Fruit fly (Drosophila melanogaster) whole organism, embryonic: ENCODE data around the gene Usp30.
A peak's percentile ranks its signal among the peaks of the same experiment; 100 is the strongest.

Experiments used
- Awh ChIP-seq: fragments of 200-800 bp; sonication (Bioruptor generic); IDR thresholded peaks from 2 replicates; pipeline ENCODE4, ENCODE4 v1.3.6; 2022; ENCODE audit warnings: missing biosample characterization, missing genetic modification characterization
- CG10274 ChIP-seq: fragments of 200-800 bp; sonication (Bioruptor generic); optimal IDR thresholded peaks from 3 replicates; lab custom pipeline; 2017; ENCODE audit warnings: missing biosample characterization, mild to moderate bottlenecking, missing genetic modification characterization
- CG12769 ChIP-seq: fragments of 200-800 bp; sonication (Bioruptor generic); optimal IDR thresholded peaks from 2 replicates; lab custom pipeline; 2019; ENCODE audit warnings: missing biosample characterization, mild to moderate bottlenecking, missing genetic modification characterization, moderate library complexity
- CG13894 ChIP-seq: fragments of 200-800 bp; sonication (Bioruptor generic); optimal IDR thresholded peaks from 3 replicates; lab custom pipeline; 2018; ENCODE audit warnings: missing biosample characterization, mild to moderate bottlenecking, missing genetic modification characterization, moderate library complexity
- CG14710 ChIP-seq: fragments of 200-800 bp; sonication (Bioruptor generic); optimal IDR thresholded peaks from 3 replicates; lab custom pipeline; 2019; ENCODE audit warnings: missing biosample characterization, mild to moderate bottlenecking, missing genetic modification characterization, moderate library complexity
- CG1602 ChIP-seq: fragments of 200-800 bp; sonication (Bioruptor generic); optimal IDR thresholded peaks from 3 replicates; lab custom pipeline; 2016; ENCODE audit warnings: missing biosample characterization, missing genetic modification characterization
- CG17568 ChIP-seq: fragments of 200-800 bp; sonication (Bioruptor generic); optimal IDR thresholded peaks from 2 replicates; lab custom pipeline; 2018; ENCODE audit warnings: missing biosample characterization, mild to moderate bottlenecking, missing genetic modification characterization, moderate library complexity
- CG18011 ChIP-seq: fragments of 200-800 bp; sonication (Bioruptor generic); optimal IDR thresholded peaks from 2 replicates; lab custom pipeline; 2017; ENCODE audit warnings: missing biosample characterization, missing genetic modification characterization, mild to moderate bottlenecking, moderate library complexity, missing genotype
- CG18619 ChIP-seq: fragments of 200-800 bp; sonication (Bioruptor generic); optimal IDR thresholded peaks from 3 replicates; lab custom pipeline; 2017; ENCODE audit warnings: missing biosample characterization, mild to moderate bottlenecking, missing genetic modification characterization
- CG30403 ChIP-seq: fragments of 200-800 bp; sonication (Bioruptor generic); optimal IDR thresholded peaks from 3 replicates; lab custom pipeline; 2016; ENCODE audit warnings: missing biosample characterization, missing genetic modification characterization
- CG32772 ChIP-seq: fragments of 200-800 bp; sonication (Bioruptor generic); IDR thresholded peaks from 2 replicates; pipeline ENCODE4 v1.3.6; 2022; ENCODE audit warnings: missing biosample characterization, missing genetic modification characterization
- CG4617 ChIP-seq: fragments of 200-800 bp; sonication (Bioruptor generic); optimal IDR thresholded peaks from 3 replicates; lab custom pipeline; 2016; ENCODE audit warnings: missing biosample characterization, missing genetic modification characterization, borderline replicate concordance
- CG4730 ChIP-seq: fragments of 200-800 bp; sonication (Bioruptor generic); IDR thresholded peaks from 2 replicates; pipeline ENCODE4 v1.3.6; 2022; ENCODE audit warnings: missing biosample characterization, missing genetic modification characterization
- CG8290 ChIP-seq, 3 experiments: fragments of 200-800 bp; sonication (Bioruptor generic); optimal IDR thresholded peaks; 2 replicates each; lab custom pipeline; 2016 to 2019; ENCODE audit warnings: missing biosample characterization in 3 of 3, missing genetic modification characterization in 3 of 3, mild to moderate bottlenecking in 2 of 3, moderate library complexity in 1 of 3
- CG9932 ChIP-seq: fragments of 200-800 bp; sonication (Bioruptor generic); IDR thresholded peaks from 2 replicates; pipeline ENCODE4 v1.3.6; 2022; ENCODE audit warnings: missing biosample characterization, missing genetic modification characterization
- CTCF ChIP-seq: fragments of 200-800 bp; sonication (Bioruptor generic); optimal IDR thresholded peaks from 2 replicates; lab custom pipeline; 2017; ENCODE audit warnings: missing biosample characterization, mild to moderate bottlenecking, missing genetic modification characterization, moderate library complexity
- Dbx ChIP-seq: fragments of 200-800 bp; sonication (Bioruptor generic); IDR thresholded peaks from 3 replicates; pipeline ENCODE4 v1.3.6; 2022; ENCODE audit warnings: missing biosample characterization, missing genetic modification characterization
- Doc3 ChIP-seq: fragments of 200-800 bp; sonication (Bioruptor generic); IDR thresholded peaks from 3 replicates; pipeline ENCODE4 v1.3.6; 2022; ENCODE audit warnings: missing biosample characterization, missing genetic modification characterization; ENCODE audit not compliant: partially characterized antibody
- Dref ChIP-seq: fragments of 200-800 bp; sonication (Bioruptor generic); IDR thresholded peaks from 2 replicates; pipeline ENCODE4 v1.3.6; 2022; ENCODE audit warnings: missing biosample characterization, missing genetic modification characterization
- E2f1 ChIP-seq: fragments of 200-800 bp; sonication (Bioruptor generic); IDR thresholded peaks from 2 replicates; pipeline ENCODE4 v1.3.6; 2022; ENCODE audit warnings: missing biosample characterization, missing genetic modification characterization
- H15 ChIP-seq: fragments of 200-800 bp; sonication (Bioruptor generic); IDR thresholded peaks from 3 replicates; pipeline ENCODE4 v1.3.6; 2022; ENCODE audit warnings: missing biosample characterization, missing genetic modification characterization
- HLH3B ChIP-seq: fragments of 200-800 bp; sonication (Bioruptor generic); IDR thresholded peaks from 2 replicates; pipeline ENCODE4 v1.3.6; 2022; ENCODE audit warnings: missing biosample characterization, missing genetic modification characterization
- Hr3 ChIP-seq: fragments of 200-800 bp; sonication (Bioruptor generic); optimal IDR thresholded peaks from 3 replicates; lab custom pipeline; 2016; ENCODE audit warnings: missing biosample characterization, missing genetic modification characterization
- MBD-R2 ChIP-seq: fragments of 200-800 bp; sonication (Bioruptor generic); IDR thresholded peaks from 2 replicates; pipeline ENCODE4 v1.3.6; 2022; ENCODE audit warnings: missing biosample characterization, missing genetic modification characterization
- Rfx ChIP-seq: fragments of 200-800 bp; sonication (Bioruptor generic); IDR thresholded peaks from 2 replicates; pipeline ENCODE4 v1.3.6; 2022; ENCODE audit warnings: missing biosample characterization, missing genetic modification characterization
- Sox100B ChIP-seq: fragments of 200-800 bp; sonication (Bioruptor generic); optimal IDR thresholded peaks from 3 replicates; lab custom pipeline; 2018; ENCODE audit warnings: missing biosample characterization, mild to moderate bottlenecking, missing genetic modification characterization
- Spps ChIP-seq: fragments of 200-800 bp; sonication (Bioruptor generic); optimal IDR thresholded peaks from 2 replicates; lab custom pipeline; 2018; ENCODE audit warnings: missing biosample characterization, mild to moderate bottlenecking, missing genetic modification characterization
- Ssrp ChIP-seq: fragments of 200-800 bp; sonication (Bioruptor generic); optimal IDR thresholded peaks from 2 replicates; lab custom pipeline; 2018; ENCODE audit warnings: missing biosample characterization, mild to moderate bottlenecking, missing genetic modification characterization, moderate library complexity
- Taf1 ChIP-seq: fragments of 200-800 bp; sonication (Bioruptor generic); IDR thresholded peaks from 2 replicates; pipeline ENCODE4 v1.3.6; 2022; ENCODE audit warnings: missing biosample characterization, missing genetic modification characterization
- Usf ChIP-seq: fragments of 200-800 bp; sonication (Bioruptor generic); optimal IDR thresholded peaks from 2 replicates; lab custom pipeline; 2017; ENCODE audit warnings: missing genotype, missing biosample characterization, missing genetic modification characterization
- ac ChIP-seq: fragments of 200-800 bp; sonication (Bioruptor generic); optimal IDR thresholded peaks from 3 replicates; lab custom pipeline; 2017; ENCODE audit warnings: missing biosample characterization, mild to moderate bottlenecking, missing genetic modification characterization
- bbx ChIP-seq: fragments of 200-800 bp; sonication (Bioruptor generic); IDR thresholded peaks from 2 replicates; pipeline ENCODE4 v1.3.6; 2022; ENCODE audit warnings: missing biosample characterization, missing genetic modification characterization; ENCODE audit not compliant: partially characterized antibody
- cato ChIP-seq: fragments of 200-800 bp; sonication (Bioruptor generic); optimal IDR thresholded peaks from 2 replicates; lab custom pipeline; 2016; ENCODE audit warnings: missing biosample characterization, missing genetic modification characterization, borderline replicate concordance
- caup ChIP-seq: fragments of 200-800 bp; sonication (Bioruptor generic); optimal IDR thresholded peaks from 3 replicates; lab custom pipeline; 2017; ENCODE audit warnings: missing biosample characterization, mild to moderate bottlenecking, missing genetic modification characterization, moderate library complexity; ENCODE audit not compliant: severe bottlenecking
- corto ChIP-seq: fragments of 200-800 bp; sonication (Bioruptor generic); optimal IDR thresholded peaks from 2 replicates; lab custom pipeline; 2016; ENCODE audit warnings: missing biosample characterization, mild to moderate bottlenecking, missing genetic modification characterization, moderate library complexity
- dati ChIP-seq: fragments of 200-800 bp; sonication (Bioruptor generic); IDR thresholded peaks from 2 replicates; pipeline ENCODE4 v1.3.6; 2022; ENCODE audit warnings: missing biosample characterization, missing genetic modification characterization
- disco-r ChIP-seq: fragments of 200-800 bp; sonication (Bioruptor generic); optimal IDR thresholded peaks from 2 replicates; lab custom pipeline; 2016; ENCODE audit warnings: missing biosample characterization, missing genetic modification characterization
- eyg ChIP-seq: fragments of 200-800 bp; sonication (Bioruptor generic); optimal IDR thresholded peaks from 3 replicates; lab custom pipeline; 2016; ENCODE audit warnings: missing biosample characterization, missing genetic modification characterization
- gfzf ChIP-seq: fragments of 200-800 bp; sonication (Bioruptor generic); optimal IDR thresholded peaks from 2 replicates; lab custom pipeline; 2016; ENCODE audit warnings: missing biosample characterization, mild to moderate bottlenecking, missing genetic modification characterization, moderate library complexity
- lov ChIP-seq, 2 experiments: fragments of 200-800 bp in 1 of 2; fragments of >200 bp in 1 of 2; sonication (Bioruptor generic) in 1 of 2; IDR thresholded peaks in 1 of 2; optimal IDR thresholded peaks in 1 of 2; 2 replicates in 1 of 2; 3 replicates in 1 of 2; pipeline versions ENCODE4 v1.3.6 to Lab custom; 2017 to 2022; ENCODE audit warnings: missing biosample characterization in 1 of 2, missing genetic modification characterization in 1 of 2
- mam ChIP-seq: fragments of 200-800 bp; sonication (Bioruptor generic); optimal IDR thresholded peaks from 3 replicates; lab custom pipeline; 2016; ENCODE audit warnings: missing biosample characterization, missing genetic modification characterization
- row ChIP-seq: fragments of 200-800 bp; sonication (Bioruptor generic); IDR thresholded peaks from 3 replicates; pipeline ENCODE4 v1.3.6; 2022; ENCODE audit warnings: missing biosample characterization, missing genetic modification characterization
- sens ChIP-seq: fragments of 200-800 bp; sonication (Bioruptor generic); peaks from one replicate; lab custom pipeline; 2016; ENCODE audit warnings: missing biosample characterization, missing genetic modification characterization
- seq ChIP-seq: fragments of 200-800 bp; sonication (Bioruptor generic); IDR thresholded peaks from 2 replicates; pipeline ENCODE4 v1.3.6; 2022; ENCODE audit warnings: missing biosample characterization, missing genetic modification characterization
- shn ChIP-seq: fragments of 200-800 bp; sonication (Bioruptor generic); optimal IDR thresholded peaks from 3 replicates; lab custom pipeline; 2016; ENCODE audit warnings: missing biosample characterization, missing genetic modification characterization
- slou ChIP-seq: fragments of 200-800 bp; sonication (Bioruptor generic); optimal IDR thresholded peaks from 3 replicates; lab custom pipeline; 2016; ENCODE audit warnings: missing biosample characterization, missing genetic modification characterization
- sqz ChIP-seq: fragments of 200-800 bp; sonication (Bioruptor generic); optimal IDR thresholded peaks from 3 replicates; lab custom pipeline; 2018; ENCODE audit warnings: missing biosample characterization, mild to moderate bottlenecking, missing genetic modification characterization
- sug ChIP-seq: fragments of 200-800 bp; optimal IDR thresholded peaks from 2 replicates; lab custom pipeline; 2019; ENCODE audit warnings: missing biosample characterization, mild to moderate bottlenecking, missing genetic modification characterization, moderate library complexity
- tio ChIP-seq: fragments of 200-800 bp; sonication (Bioruptor generic); optimal IDR thresholded peaks from 2 replicates; lab custom pipeline; 2017; ENCODE audit warnings: missing biosample characterization, missing genetic modification characterization, inconsistent platforms
- toy ChIP-seq: fragments of 200-800 bp; sonication (Bioruptor generic); IDR thresholded peaks from 2 replicates; pipeline ENCODE4 v1.3.6; 2022; ENCODE audit warnings: missing biosample characterization, missing genetic modification characterization

The Usp30 gene

DNA sequence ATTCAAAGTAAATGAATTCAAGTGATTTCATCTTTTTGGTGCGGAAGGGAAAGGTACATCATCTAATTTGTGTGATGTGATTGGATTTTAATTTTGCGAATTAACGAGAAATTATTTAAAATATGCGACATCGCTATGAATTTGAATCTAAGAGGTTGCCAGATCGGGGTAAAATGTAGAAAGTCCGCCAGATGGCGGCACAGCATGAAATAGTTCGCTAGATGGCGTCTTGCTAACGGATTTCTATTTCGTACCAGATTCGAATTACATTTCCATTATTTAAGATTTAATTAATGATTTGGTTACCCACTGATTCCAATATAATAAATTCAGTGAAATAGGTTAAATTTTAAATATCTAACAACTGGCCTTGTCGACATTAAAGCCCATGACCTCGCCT lies 3.8 kb upstream of the Usp30 start (continued):
- TF ChIP-seq CG10274 (GFP tag; lab: Kevin White, UChicago) (no peak), sqz (GFP tag; lab: Kevin White, UChicago) (no peak), eyg (GFP tag; lab: Kevin White, UChicago) (no peak), CG13894 (tag; lab: Kevin White, UChicago) (peak; percentile 67), CG1602 (GFP tag; lab: Kevin White, UChicago) (no peak), gfzf (GFP tag; lab: Kevin White, UChicago) (peak; percentile 23), corto (no peak), seq (GFP tag; lab: Robert Waterston, UW) (no peak), bbx (GFP tag; lab: Robert Waterston, UW) (no peak), CG17568 (GFP tag; lab: Kevin White, UChicago) (peak; percentile 8), Dref (peak; percentile 39; the same call in 1 of the 2 replicates), CG9932 (GFP tag; lab: Robert Waterston, UW) (peak; percentile 58; the same call in 1 of the 2 replicates), toy (GFP tag; lab: Robert Waterston, UW) (no peak), Awh (GFP tag; lab: Robert Waterston, UW) (no peak), CG12769 (tag; lab: Kevin White, UChicago) (peak; percentile 46), sug (tag; lab: Kevin White, UChicago) (peak; percentile 52), dati (no peak), Rfx (GFP tag; lab: Robert Waterston, UW) (peak; percentile 81), CG8290 (GFP tag; optimal IDR thresholded peaks at IDR 0.05; lab: Kevin White, UChicago) (peak; percentile 44), CG8290 (tag; optimal IDR thresholded peaks at IDR 0.05; lab: Kevin White, UChicago) (peak in 1 of 2 experiments; percentile 67), CG30403 (GFP tag; lab: Kevin White, UChicago) (peak; percentile 41), CG14710 (tag; lab: Kevin White, UChicago) (peak; percentile 34), row (GFP tag; lab: Robert Waterston, UW) (no peak), Dbx (GFP tag; lab: Robert Waterston, UW) (peak; percentile 74), Sox100B (GFP tag; lab: Kevin White, UChicago) (no peak), cato (GFP tag; lab: Kevin White, UChicago) (no peak), CG18011 (GFP tag; lab: Kevin White, UChicago) (no peak), slou (GFP tag; lab: Kevin White, UChicago) (peak; percentile 19), CG4730 (GFP tag; lab: Robert Waterston, UW) (no peak), Taf1 (GFP tag; lab: Robert Waterston, UW) (0 out of 2 replicates have a peak, but pooled peaks have one; percentile 10), H15 (GFP tag; lab: Robert Waterston, UW) (0 out of 3 replicates have a peak, but pooled peaks have one; percentile 42), lov (optimal IDR thresholded peaks at IDR 0.05; lab: Kevin White, UChicago) (no peak), lov (GFP tag; IDR thresholded peaks at IDR 0.05; lab: Robert Waterston, UW) (no peak), Usf (GFP tag; lab: Kevin White, UChicago) (no peak), HLH3B (GFP tag; lab: Robert Waterston, UW) (no peak; the same call in 1 of the 2 replicates), caup (no peak), CG18619 (peak; percentile 21), tio (no peak), CG32772 (no peak), Doc3 (GFP tag; lab: Robert Waterston, UW) (no peak), CTCF (peak; percentile 99), mam (GFP tag; lab: Kevin White, UChicago) (peak; percentile 46), Ssrp (tag; lab: Kevin White, UChicago) (no peak), disco-r (GFP tag; lab: Kevin White, UChicago) (no peak), Hr3 (GFP tag; lab: Kevin White, UChicago) (peak; percentile 15), E2f1 (GFP tag; lab: Robert Waterston, UW) (peak; percentile 37; the same call in 1 of the 2 replicates), ac (no peak), MBD-R2 (GFP tag; lab: Robert Waterston, UW) (0 out of 2 replicates have a peak, but pooled peaks have one; percentile 33), sens (GFP tag; lab: Kevin White, UChicago) (peak; percentile 84), Spps (tag; lab: Kevin White, UChicago) (no peak), CG4617 (GFP tag; lab: Kevin White, UChicago) (peak; percentile 23), shn (GFP tag; lab: Kevin White, UChicago) (peak; percentile 12)
